Worm (Caenorhabditis elegans) whole organism, early embryonic: ENCODE results near the gene W03A5.1.

Experiments
- ama-1 ChIP-seq: fragments of 150-350 bp; optimal IDR thresholded peaks from 2 replicates; lab custom pipeline; 2014
- ceh-13 ChIP-seq: fragments of 200-800 bp; sonication (Bioruptor generic); optimal IDR thresholded peaks from 2 replicates; lab custom pipeline; 2018; ENCODE audit warnings: mild to moderate bottlenecking, missing genetic modification characterization, missing compliant biosample characterization
- ceh-36 ChIP-seq: sonication (generic microtip); optimal IDR thresholded peaks from 2 replicates; lab custom pipeline; 2016; ENCODE audit warnings: missing genetic modification characterization, inconsistent platforms, missing compliant biosample characterization
- flt-1 ChIP-seq: fragments of 200-800 bp; sonication (Bioruptor generic); IDR thresholded peaks from 2 replicates; pipeline ENCODE4 v1.3.6; 2022; ENCODE audit warnings: missing genetic modification characterization, missing compliant biosample characterization
- hmbx-1 ChIP-seq: sonication (generic microtip); optimal IDR thresholded peaks from 2 replicates; lab custom pipeline; 2016; ENCODE audit warnings: mild to moderate bottlenecking, missing genetic modification characterization, missing compliant biosample characterization
- hmg-4 ChIP-seq: fragments of 200-800 bp; sonication (Bioruptor generic); optimal IDR thresholded peaks from 2 replicates; lab custom pipeline; 2018; ENCODE audit warnings: mild to moderate bottlenecking, missing genetic modification characterization, missing compliant biosample characterization
- hnd-1 ChIP-seq: sonication (generic microtip); optimal IDR thresholded peaks from 2 replicates; lab custom pipeline; 2016; ENCODE audit warnings: missing genetic modification characterization, missing compliant biosample characterization
- pes-1 ChIP-seq: fragments of 200-800 bp; sonication (Bioruptor generic); IDR thresholded peaks from 2 replicates; pipeline ENCODE4 v1.3.6; 2022; ENCODE audit warnings: missing genetic modification reagents, missing genetic modification characterization, missing compliant biosample characterization
- tbx-37 ChIP-seq: fragments of 200-800 bp; sonication (Bioruptor generic); conservative IDR thresholded peaks from 2 replicates; pipeline ENCODE4 v1.3.6; 2022; ENCODE audit warnings: missing genetic modification reagents, missing genetic modification characterization, missing compliant biosample characterization

DNA sequence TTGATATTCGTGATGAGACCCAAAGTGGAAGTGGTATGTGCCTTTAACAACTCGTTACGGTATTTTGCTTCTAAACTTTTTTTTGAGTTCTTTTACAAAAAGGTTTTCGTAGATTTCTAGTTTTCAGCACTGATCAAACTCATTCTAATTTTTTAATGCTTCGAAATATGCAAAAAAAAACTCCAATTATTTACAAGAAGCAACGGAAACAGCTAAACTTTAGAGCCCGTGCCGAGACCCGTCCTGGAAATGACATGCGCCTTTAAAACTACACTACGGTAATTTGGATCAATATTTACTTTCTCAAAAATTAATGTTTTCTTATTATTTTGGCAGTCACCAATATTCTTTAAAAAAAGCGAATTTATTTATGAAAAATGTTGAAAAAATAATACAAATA lies 27.1 kb upstream of the W03A5.1 start:
- no peak for TF ChIP-seq hmbx-1
- no peak for TF ChIP-seq hmg-4 (GFP tag; lab: Kevin White, UChicago)
- no peak for TF ChIP-seq ama-1 (lab: Kevin White, UChicago)
- TF ChIP-seq hnd-1 (tag; lab: Kevin White, UChicago) = no peak
- no peak for TF ChIP-seq pes-1 (GFP tag; lab: Robert Waterston, UW)
- TF ChIP-seq tbx-37 = no peak
- TF ChIP-seq flt-1 (GFP tag; lab: Robert Waterston, UW) = no peak
- no peak for TF ChIP-seq ceh-13 (GFP tag; lab: Kevin White, UChicago)
- no peak for TF ChIP-seq ceh-36 (tag; lab: Kevin White, UChicago)
